Worm (Caenorhabditis elegans) whole organism, early embryonic: Measurements from ENCODE around the gene ttbk-8.2.
A peak's percentile ranks its signal among the peaks of the same experiment; 100 is the strongest.

Experiments
- B0310.2 ChIP-seq: sonication (generic microtip); optimal IDR thresholded peaks from 2 replicates; lab custom pipeline; 2016; ENCODE audit warnings: mild to moderate bottlenecking, missing genetic modification characterization, missing compliant biosample characterization
- F13C5.2 ChIP-seq: sonication (generic microtip); optimal IDR thresholded peaks from 2 replicates; lab custom pipeline; 2017; ENCODE audit warnings: mild to moderate bottlenecking, missing genetic modification characterization, inconsistent platforms, missing compliant biosample characterization
- aly-1 ChIP-seq: sonication (generic microtip); optimal IDR thresholded peaks from 2 replicates; lab custom pipeline; 2016; ENCODE audit warnings: missing genetic modification characterization, missing compliant biosample characterization
- ama-1 ChIP-seq: fragments of 150-350 bp; optimal IDR thresholded peaks from 2 replicates; lab custom pipeline; 2014
- ceh-13 ChIP-seq: fragments of 200-800 bp; sonication (Bioruptor generic); optimal IDR thresholded peaks from 2 replicates; lab custom pipeline; 2018; ENCODE audit warnings: mild to moderate bottlenecking, missing genetic modification characterization, missing compliant biosample characterization
- ceh-36 ChIP-seq: sonication (generic microtip); optimal IDR thresholded peaks from 2 replicates; lab custom pipeline; 2016; ENCODE audit warnings: missing genetic modification characterization, inconsistent platforms, missing compliant biosample characterization
- ets-7 ChIP-seq: sonication (generic microtip); optimal IDR thresholded peaks from 2 replicates; lab custom pipeline; 2016; ENCODE audit warnings: missing genotype, missing genetic modification characterization, missing compliant biosample characterization
- flt-1 ChIP-seq: fragments of 200-800 bp; sonication (Bioruptor generic); IDR thresholded peaks from 2 replicates; pipeline ENCODE4 v1.3.6; 2022; ENCODE audit warnings: missing genetic modification characterization, missing compliant biosample characterization
- hmbx-1 ChIP-seq: sonication (generic microtip); optimal IDR thresholded peaks from 2 replicates; lab custom pipeline; 2016; ENCODE audit warnings: mild to moderate bottlenecking, missing genetic modification characterization, missing compliant biosample characterization
- hmg-4 ChIP-seq: fragments of 200-800 bp; sonication (Bioruptor generic); optimal IDR thresholded peaks from 2 replicates; lab custom pipeline; 2018; ENCODE audit warnings: mild to moderate bottlenecking, missing genetic modification characterization, missing compliant biosample characterization
- hnd-1 ChIP-seq: sonication (generic microtip); optimal IDR thresholded peaks from 2 replicates; lab custom pipeline; 2016; ENCODE audit warnings: missing genetic modification characterization, missing compliant biosample characterization
- pes-1 ChIP-seq: fragments of 200-800 bp; sonication (Bioruptor generic); IDR thresholded peaks from 2 replicates; pipeline ENCODE4 v1.3.6; 2022; ENCODE audit warnings: missing genetic modification reagents, missing genetic modification characterization, missing compliant biosample characterization
- scrt-1 ChIP-seq: fragments of 200-800 bp; sonication (Bioruptor generic); IDR thresholded peaks from 2 replicates; pipeline ENCODE4 v1.3.6; 2022; ENCODE audit warnings: missing genetic modification characterization, missing compliant biosample characterization
- sea-1 ChIP-seq: fragments of 200-800 bp; sonication (Bioruptor generic); conservative IDR thresholded peaks from 2 replicates; pipeline ENCODE4 v1.3.6; 2022; ENCODE audit warnings: missing genetic modification characterization, missing compliant biosample characterization
- tbx-11 ChIP-seq: fragments of 200-800 bp; sonication (Bioruptor generic); IDR thresholded peaks from 2 replicates; pipeline ENCODE4 v1.3.6; 2022; ENCODE audit warnings: missing genetic modification characterization, missing compliant biosample characterization
- tbx-37 ChIP-seq: fragments of 200-800 bp; sonication (Bioruptor generic); conservative IDR thresholded peaks from 2 replicates; pipeline ENCODE4 v1.3.6; 2022; ENCODE audit warnings: missing genetic modification reagents, missing genetic modification characterization, missing compliant biosample characterization
- tra-4 ChIP-seq: sonication (generic microtip); optimal IDR thresholded peaks from 2 replicates; lab custom pipeline; 2017; ENCODE audit warnings: missing genetic modification characterization, missing compliant biosample characterization

Gene ttbk-8.2

DNA sequence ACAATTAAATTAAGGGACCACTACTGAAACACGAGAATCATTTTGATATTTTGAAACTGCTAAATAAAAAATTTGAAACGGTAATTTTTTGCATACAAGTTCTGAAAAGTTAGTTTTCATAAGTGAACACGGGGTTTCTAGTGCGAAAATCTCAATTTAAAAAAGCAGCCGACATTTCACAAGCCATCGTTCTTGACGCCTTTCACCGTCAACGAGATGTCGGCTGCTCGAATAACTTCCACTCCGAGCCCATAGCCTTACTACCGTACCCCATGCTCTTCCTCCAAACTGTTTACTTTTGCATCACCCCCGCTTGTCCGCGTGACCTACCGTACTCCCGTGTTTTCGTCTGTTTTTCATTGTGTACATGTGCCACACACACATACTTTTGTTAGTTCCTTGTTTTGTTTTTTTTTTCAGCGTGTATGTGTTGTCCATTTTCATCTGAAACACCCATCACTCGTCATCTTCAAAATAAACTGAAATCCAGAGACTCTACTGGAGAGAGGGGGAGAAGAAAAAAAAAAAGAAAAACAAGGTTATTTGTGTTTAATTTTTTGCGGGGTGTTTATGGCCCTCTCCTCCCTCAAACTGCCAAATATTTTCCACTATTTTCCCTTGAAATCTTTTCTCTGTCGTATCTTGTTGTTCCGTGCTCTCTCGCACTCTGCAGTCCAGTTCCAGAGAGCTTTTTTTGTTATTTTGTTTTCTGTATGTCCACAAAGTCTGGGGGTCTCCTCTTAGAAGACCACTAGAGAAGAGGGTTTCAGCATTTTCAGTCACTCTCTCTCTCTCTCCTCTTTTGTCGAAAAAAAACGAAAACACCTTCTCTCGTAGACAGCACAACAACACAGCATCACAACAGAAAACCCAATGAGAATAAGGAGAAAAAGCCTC lies 43.5 kb upstream of the ttbk-8.2 start:
- no peak for TF ChIP-seq ceh-36

DNA sequence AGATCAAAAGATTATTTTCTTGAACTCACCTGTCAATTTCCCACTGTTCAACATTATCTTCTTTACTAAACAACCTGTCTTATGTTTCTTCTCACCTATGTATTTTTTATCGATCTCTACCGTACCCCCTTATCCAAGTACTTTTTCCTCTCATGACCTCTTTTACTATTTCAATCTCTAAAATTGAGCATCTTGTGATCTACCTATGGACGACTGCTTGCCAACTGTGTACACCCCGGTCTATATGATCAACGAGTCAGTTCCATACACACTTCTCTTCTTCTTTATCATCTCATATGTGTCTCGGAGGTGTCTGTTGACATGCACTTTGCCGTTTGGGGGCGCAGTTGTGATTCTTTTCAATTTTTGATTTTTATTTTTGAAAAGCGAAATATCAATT lies 41.6 kb upstream of the ttbk-8.2 start:
- TF ChIP-seq F13C5.2 (tag; lab: Kevin White, UChicago) (no peak), flt-1 (GFP tag; lab: Robert Waterston, UW) (no peak), ceh-13 (GFP tag; lab: Kevin White, UChicago) (no peak), tra-4 (no peak), hnd-1 (tag; lab: Kevin White, UChicago) (no peak), aly-1 (tag; lab: Kevin White, UChicago) (no peak), scrt-1 (GFP tag; lab: Robert Waterston, UW) (no peak), ets-7 (tag; lab: Kevin White, UChicago) (no peak), sea-1 (no peak), tbx-11 (GFP tag; lab: Robert Waterston, UW) (no peak), B0310.2 (tag; lab: Kevin White, UChicago) (no peak), ama-1 (lab: Kevin White, UChicago) (no peak), hmbx-1 (tag; lab: Kevin White, UChicago) (no peak), hmg-4 (GFP tag; lab: Kevin White, UChicago) (no peak), ceh-36 (no peak), tbx-37 (GFP tag; lab: Robert Waterston, UW) (no peak), pes-1 (GFP tag; lab: Robert Waterston, UW) (no peak)

DNA sequence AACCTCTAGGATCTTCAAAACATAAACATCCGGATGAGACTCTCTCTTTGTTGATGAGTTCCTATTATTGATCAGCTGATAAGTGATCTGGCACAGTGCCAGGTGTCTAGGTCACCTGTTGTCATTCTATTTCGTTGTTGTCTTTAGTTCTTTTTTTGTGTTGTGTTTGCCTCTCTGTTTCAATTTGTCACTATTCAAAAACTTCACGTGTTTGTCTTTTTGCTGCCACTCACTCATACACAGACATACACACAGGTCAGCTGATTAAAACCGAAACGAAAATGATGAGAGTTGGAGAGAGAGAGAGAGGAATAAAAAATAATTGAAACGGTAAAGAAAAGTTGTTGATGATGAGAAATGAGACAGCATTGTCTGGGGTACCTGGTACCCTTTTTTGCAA lies 40.6 kb upstream of the ttbk-8.2 start:
- TF ChIP-seq aly-1 (tag; lab: Kevin White, UChicago) (no peak), pes-1 (GFP tag; lab: Robert Waterston, UW) (no peak)

DNA sequence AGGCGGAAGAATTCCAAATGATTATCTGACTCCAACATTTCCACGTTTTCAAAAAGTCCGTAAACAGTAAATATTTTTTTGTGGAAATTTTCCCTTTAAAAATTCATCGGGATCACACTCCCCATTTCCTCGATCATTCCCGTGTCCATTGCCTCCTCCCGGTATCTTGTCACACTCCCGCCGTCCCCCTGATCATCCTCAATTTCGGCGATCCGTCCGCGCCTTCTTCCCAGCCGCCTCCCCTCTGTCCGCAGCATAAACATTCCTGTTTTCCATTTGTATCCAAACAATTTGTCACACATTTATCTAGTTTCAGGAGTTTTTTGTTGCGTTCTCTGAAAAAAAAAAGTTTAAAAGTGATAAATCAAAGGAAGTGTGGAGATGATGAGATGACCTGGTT lies 38.8 kb upstream of the ttbk-8.2 start:
- TF ChIP-seq sea-1 (no peak), hnd-1 (tag; lab: Kevin White, UChicago) (no peak), B0310.2 (tag; lab: Kevin White, UChicago) (no peak), ceh-36 (no peak), flt-1 (GFP tag; lab: Robert Waterston, UW) (no peak), tbx-11 (GFP tag; lab: Robert Waterston, UW) (no peak), tbx-37 (GFP tag; lab: Robert Waterston, UW) (no peak), F13C5.2 (tag; lab: Kevin White, UChicago) (no peak), ets-7 (tag; lab: Kevin White, UChicago) (no peak), tra-4 (no peak)

DNA sequence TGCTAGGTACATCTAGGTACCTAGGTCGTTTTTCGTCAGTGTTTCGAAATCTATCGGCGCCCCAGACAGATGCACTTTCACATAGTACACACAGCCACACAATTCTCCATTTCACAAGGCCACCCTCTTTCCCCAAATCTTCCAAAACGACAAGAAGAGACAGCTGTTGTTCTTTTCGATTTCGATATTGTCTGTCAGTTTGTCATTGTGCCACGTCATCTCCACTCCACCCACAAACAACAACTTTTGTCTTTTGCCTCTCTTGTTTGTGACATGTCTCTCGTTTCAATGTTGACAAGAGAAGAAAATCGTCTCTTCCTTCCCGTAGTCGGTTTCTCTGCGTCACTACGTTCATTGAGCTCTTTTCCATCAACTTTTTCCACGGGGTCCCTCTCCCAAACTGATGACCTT lies 37.9 kb upstream of the ttbk-8.2 start:
- no peak for TF ChIP-seq tbx-37 (GFP tag; lab: Robert Waterston, UW)
- 0 out of 2 replicates have a peak, but pooled peaks have one; percentile 11 for TF ChIP-seq scrt-1 (GFP tag; lab: Robert Waterston, UW)

DNA sequence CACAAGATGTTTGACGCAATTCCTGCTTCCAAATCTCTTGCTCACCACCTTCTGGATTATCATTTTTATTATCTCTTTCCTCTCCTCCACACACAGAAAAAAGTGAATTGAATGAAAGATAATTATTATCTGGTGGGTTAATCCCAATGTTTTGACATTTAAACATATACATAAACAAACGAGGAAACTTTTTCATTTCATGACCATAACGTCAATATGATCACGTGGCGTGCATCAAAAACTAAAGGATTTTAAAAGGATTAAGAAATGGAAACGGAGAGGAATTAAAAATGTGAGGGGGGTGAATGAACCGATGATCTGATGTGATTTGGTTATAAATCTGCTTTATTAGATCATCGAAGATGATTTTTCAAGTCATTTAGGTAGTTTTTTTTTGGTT lies 36.2 kb upstream of the ttbk-8.2 start:
- TF ChIP-seq pes-1 (GFP tag; lab: Robert Waterston, UW) (no peak), ceh-36 (peak; percentile 21), hmg-4 (GFP tag; lab: Kevin White, UChicago) (no peak)

DNA sequence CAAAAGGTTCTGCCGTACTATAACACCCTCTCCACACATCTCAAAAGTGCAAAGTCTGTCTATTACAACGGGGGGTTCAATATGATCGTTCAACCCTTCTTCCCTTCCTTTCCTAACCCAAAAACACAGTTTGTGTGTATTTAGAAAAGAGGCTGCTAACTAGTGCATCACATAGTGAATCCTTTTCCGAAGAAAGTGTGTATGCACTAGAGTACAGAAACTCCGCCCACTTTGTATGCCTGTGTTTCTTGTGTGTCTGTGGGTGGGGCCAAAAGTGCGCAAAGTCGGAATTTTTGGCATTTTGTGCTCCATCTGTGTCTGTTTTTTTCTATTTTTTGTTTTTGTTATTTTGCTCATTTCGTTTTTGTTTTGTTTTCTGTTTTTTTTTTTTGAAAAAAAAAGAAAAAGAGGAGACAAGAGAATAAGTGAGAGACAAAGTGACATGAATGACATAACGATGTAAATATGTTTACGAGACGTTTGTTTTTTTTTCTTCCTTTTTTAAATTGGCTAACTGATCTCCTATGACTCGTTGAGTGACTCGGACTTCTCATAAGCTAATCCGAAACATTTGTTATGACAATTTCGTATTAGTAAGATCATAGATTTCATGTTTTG lies 33.1 kb upstream of the ttbk-8.2 start:
- TF ChIP-seq hnd-1 (tag; lab: Kevin White, UChicago) (no peak), F13C5.2 (tag; lab: Kevin White, UChicago) (no peak), sea-1 (no peak), ceh-36 (no peak), ceh-13 (GFP tag; lab: Kevin White, UChicago) (no peak), hmg-4 (GFP tag; lab: Kevin White, UChicago) (no peak), ets-7 (tag; lab: Kevin White, UChicago) (no peak), tbx-11 (GFP tag; lab: Robert Waterston, UW) (no peak), tbx-37 (GFP tag; lab: Robert Waterston, UW) (no peak), ama-1 (lab: Kevin White, UChicago) (no peak), hmbx-1 (tag; lab: Kevin White, UChicago) (no peak), aly-1 (tag; lab: Kevin White, UChicago) (no peak), B0310.2 (tag; lab: Kevin White, UChicago) (no peak)

DNA sequence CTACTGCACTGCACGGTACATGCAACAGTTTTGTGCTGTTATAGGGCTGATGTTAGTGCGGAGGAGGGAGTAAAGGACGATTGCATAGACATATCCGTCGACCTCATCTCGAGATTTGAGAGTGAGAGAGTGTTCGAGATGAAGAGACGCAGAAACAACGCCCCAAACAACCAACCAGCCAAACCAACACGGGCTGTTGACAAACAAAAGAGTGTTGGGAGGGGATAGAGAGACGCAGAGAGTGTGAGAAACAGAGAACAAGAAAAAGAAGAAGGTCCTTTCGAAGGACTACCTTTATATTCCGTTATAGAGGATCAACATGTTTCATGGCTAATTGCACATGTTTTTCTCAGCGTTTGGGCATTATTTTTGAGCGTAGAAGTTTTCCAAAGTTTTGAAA lies 31.4 kb upstream of the ttbk-8.2 start:
- TF ChIP-seq ceh-13 (GFP tag; lab: Kevin White, UChicago), result no peak
- TF ChIP-seq hmg-4 (GFP tag; lab: Kevin White, UChicago), result peak; percentile 52
